Worm (Caenorhabditis elegans): ENCODE data around the gene fahd-1.

fahd-1 gene

ce11 chrIII:7893224-7893623, 1.2 kb downstream of the fahd-1 start:
- TF ChIP-seq pha-4 (tag; optimal IDR thresholded peaks at IDR 0.05) (no peak), tbx-8 (GFP tag; optimal IDR thresholded peaks at IDR 0.05) (no peak), lin-32 (GFP tag; optimal IDR thresholded peaks at IDR 0.05) (no peak), ham-2 (GFP tag; optimal IDR thresholded peaks at IDR 0.05) (no peak), nhr-2 (tag; optimal IDR thresholded peaks at IDR 0.05) (no peak), unc-62 (GFP tag; optimal IDR thresholded peaks at IDR 0.05) (no peak), elt-1 (tag; optimal IDR thresholded peaks at IDR 0.05; ENCODE audit: borderline replicate concordance, insufficient read depth) (no peak), mab-5 (tag; optimal IDR thresholded peaks at IDR 0.05) (no peak)

DNA sequence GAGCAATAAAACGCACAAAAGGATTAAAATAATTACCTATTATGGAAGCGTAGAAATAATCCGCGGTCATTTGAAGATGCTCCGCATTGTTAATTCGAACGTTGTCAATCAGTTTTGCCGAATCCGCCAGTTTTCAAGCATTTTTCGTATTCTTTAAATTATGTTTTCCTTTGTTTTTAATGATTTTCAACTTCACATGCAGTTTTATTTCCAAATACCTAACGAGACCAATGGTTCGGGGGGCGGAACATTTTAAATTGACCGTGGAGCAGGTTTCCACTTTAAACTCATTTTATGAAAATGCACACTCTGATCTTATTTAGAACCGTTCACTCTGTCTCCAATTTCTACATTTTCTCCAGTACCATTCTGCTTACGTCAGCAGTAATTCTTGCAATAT, 2.7 kb downstream of the fahd-1 start, which contains the start of gene ZK688.4:
TSS of gene ZK688.4 (plus strand) at position 301 of the 400 bp plus-strand sequence.
- TF ChIP-seq unc-62 (GFP tag; optimal IDR thresholded peaks at IDR 0.05) = no peak
- no peak for TF ChIP-seq mep-1 (tag; optimal IDR thresholded peaks at IDR 0.05)
- no peak for TF ChIP-seq ces-1 (GFP tag; optimal IDR thresholded peaks at IDR 0.05)
- TF ChIP-seq blmp-1 (tag; optimal IDR thresholded peaks at IDR 0.05) = no peak
- TF ChIP-seq nhr-237 (tag; optimal IDR thresholded peaks at IDR 0.05) = no peak
- TF ChIP-seq mls-2 (tag; optimal IDR thresholded peaks at IDR 0.05) = no peak
- no peak for TF ChIP-seq unc-39 (tag; optimal IDR thresholded peaks at IDR 0.05)
- TF ChIP-seq ceh-39 (tag; optimal IDR thresholded peaks at IDR 0.05) = no peak
- TF ChIP-seq ham-2 (GFP tag; optimal IDR thresholded peaks at IDR 0.05) = no peak
- no peak for TF ChIP-seq nhr-12 (tag; optimal IDR thresholded peaks at IDR 0.05)
- no peak for TF ChIP-seq nhr-2 (tag; optimal IDR thresholded peaks at IDR 0.05)
- TF ChIP-seq zip-8 (tag; optimal IDR thresholded peaks at IDR 0.05) = no peak
- no peak for TF ChIP-seq lin-13 (tag; optimal IDR thresholded peaks at IDR 0.05)
- no peak for TF ChIP-seq sem-2 (GFP tag; optimal IDR thresholded peaks at IDR 0.05)
- TF ChIP-seq ceh-43 (GFP tag; optimal IDR thresholded peaks at IDR 0.05) = no peak
- TF ChIP-seq M03D4.4 (tag; optimal IDR thresholded peaks at IDR 0.05) = no peak
- no peak for TF ChIP-seq elt-3 (tag; optimal IDR thresholded peaks at IDR 0.05)
- TF ChIP-seq pha-4 (tag; optimal IDR thresholded peaks at IDR 0.05) = no peak

- TF ChIP-seq ceh-83 (GFP tag; optimal IDR thresholded peaks at IDR 0.05) = no peak
- no peak for TF ChIP-seq sptf-1 (tag; optimal IDR thresholded peaks at IDR 0.05)
- no peak for TF ChIP-seq nhr-2 (tag; optimal IDR thresholded peaks at IDR 0.05)
- TF ChIP-seq flh-1 (GFP tag; optimal IDR thresholded peaks at IDR 0.05) = no peak
- TF ChIP-seq blmp-1 (tag; optimal IDR thresholded peaks at IDR 0.05) = no peak
- TF ChIP-seq ceh-39 (tag; optimal IDR thresholded peaks at IDR 0.05) = no peak
- TF ChIP-seq unc-62 (GFP tag; optimal IDR thresholded peaks at IDR 0.05) = no peak
- no peak for TF ChIP-seq drap-1 (GFP tag; optimal IDR thresholded peaks at IDR 0.05)
- no peak for TF ChIP-seq ztf-11 (tag; optimal IDR thresholded peaks at IDR 0.05)
- TF ChIP-seq lin-13 (tag; optimal IDR thresholded peaks at IDR 0.05) = no peak
- no peak for TF ChIP-seq bed-3 (GFP tag; optimal IDR thresholded peaks at IDR 0.05)
- no peak for TF ChIP-seq M03D4.4 (tag; optimal IDR thresholded peaks at IDR 0.05)
- no peak for TF ChIP-seq unc-120 (tag; optimal IDR thresholded peaks at IDR 0.05; ENCODE audit: poor library complexity, severe bottlenecking)
- TF ChIP-seq sem-2 (GFP tag; optimal IDR thresholded peaks at IDR 0.05) = no peak
- TF ChIP-seq nhr-76 (tag; optimal IDR thresholded peaks at IDR 0.05) = no peak
Observed at ce11 chrIII:7896925-7897324, 4.9 kb downstream of the fahd-1 start, which contains the start of gene ZK688.10. ZK688.10 (minus strand) TSS chrIII:7897025.

DNA sequence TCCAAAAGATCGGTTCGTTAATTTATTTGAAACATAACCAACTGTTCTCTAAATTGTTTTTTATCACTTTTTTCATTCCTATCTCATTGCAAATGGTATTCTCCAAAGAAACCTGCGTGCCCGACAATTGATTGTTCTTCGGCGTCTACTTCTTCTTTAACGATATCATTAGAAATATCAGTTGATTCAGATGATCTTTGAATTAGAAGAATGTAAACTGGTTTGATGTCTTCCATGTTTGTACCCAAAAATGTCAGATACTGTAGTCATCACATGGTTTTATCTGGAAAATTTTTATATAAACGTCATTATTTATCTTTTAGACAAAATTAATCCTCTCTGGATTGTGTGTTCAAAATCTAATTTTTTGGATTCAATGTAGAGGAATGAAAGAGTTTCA, 5.7 kb downstream of the fahd-1 start:
- TF ChIP-seq lin-13 (tag; optimal IDR thresholded peaks at IDR 0.05) (no peak), ztf-11 (tag; optimal IDR thresholded peaks at IDR 0.05) (no peak), unc-120 (tag; optimal IDR thresholded peaks at IDR 0.05; ENCODE audit: poor library complexity, severe bottlenecking) (no peak), hlh-1 (tag; optimal IDR thresholded peaks at IDR 0.05) (no peak), ham-2 (GFP tag; optimal IDR thresholded peaks at IDR 0.05) (no peak), ceh-39 (tag; optimal IDR thresholded peaks at IDR 0.05) (no peak), sptf-1 (tag; optimal IDR thresholded peaks at IDR 0.05) (no peak), unc-39 (tag; optimal IDR thresholded peaks at IDR 0.05) (no peak), nhr-2 (tag; optimal IDR thresholded peaks at IDR 0.05) (no peak), nhr-28 (tag; optimal IDR thresholded peaks at IDR 0.05) (no peak), mab-5 (tag; optimal IDR thresholded peaks at IDR 0.05) (no peak), drap-1 (GFP tag; optimal IDR thresholded peaks at IDR 0.05) (no peak), nhr-12 (tag; optimal IDR thresholded peaks at IDR 0.05) (no peak), nhr-76 (tag; optimal IDR thresholded peaks at IDR 0.05) (no peak), sem-2 (GFP tag; optimal IDR thresholded peaks at IDR 0.05) (no peak), lsy-2 (tag; optimal IDR thresholded peaks at IDR 0.05) (no peak), ceh-43 (GFP tag; optimal IDR thresholded peaks at IDR 0.05) (no peak)
